Fruit fly (Drosophila melanogaster): ENCODE results near the gene CG7800.

The CG7800 gene

dm6 chr3R:8176058-8176673 lies 41.6 kb upstream of the CG7800 start (continued):
- TF ChIP-seq ftz-f1 (GFP tag; optimal IDR thresholded peaks at IDR 0.05) (no peak), CG18262 (tag; optimal IDR thresholded peaks at IDR 0.05) (no peak), D19A (tag; optimal IDR thresholded peaks at IDR 0.05) (peak; percentile 57), oc (tag; optimal IDR thresholded peaks at IDR 0.05) (no peak), CG7271 (tag; optimal IDR thresholded peaks at IDR 0.05) (no peak), grau (tag; optimal IDR thresholded peaks at IDR 0.05) (peak; percentile 22), CG5245 (GFP tag; optimal IDR thresholded peaks at IDR 0.05) (no peak), abd-A (tag; optimal IDR thresholded peaks at IDR 0.05) (no peak), ci (GFP tag; IDR thresholded peaks at IDR 0.05) (no peak), CG8290 (GFP tag; optimal IDR thresholded peaks at IDR 0.05) (no peak), CG8290 (tag; optimal IDR thresholded peaks at IDR 0.05) (no peak), wdn (GFP tag; IDR thresholded peaks at IDR 0.05) (no peak), Mes4 (GFP tag; optimal IDR thresholded peaks at IDR 0.05) (no peak), cato (GFP tag; optimal IDR thresholded peaks at IDR 0.05; ENCODE audit: borderline replicate concordance) (no peak), ap (GFP tag; IDR thresholded peaks at IDR 0.05) (no peak), CG31224 (GFP tag; IDR thresholded peaks at IDR 0.05) (no peak), sna (GFP tag; IDR thresholded peaks at IDR 0.05; ENCODE audit: partially characterized antibody) (no peak), H2.0 (GFP tag; IDR thresholded peaks at IDR 0.05) (no peak), CG12744 (GFP tag; optimal IDR thresholded peaks at IDR 0.05) (no peak), Drgx (GFP tag; IDR thresholded peaks at IDR 0.05) (no peak), CG11456 (GFP tag; IDR thresholded peaks at IDR 0.05) (no peak), CG6765 (GFP tag; optimal IDR thresholded peaks at IDR 0.05) (no peak), HHEX (GFP tag; optimal IDR thresholded peaks at IDR 0.05) (no peak), Nf-YC (tag; optimal IDR thresholded peaks at IDR 0.05) (peak; percentile 81), pan (optimal IDR thresholded peaks at IDR 0.05) (no peak), pan (GFP tag; optimal IDR thresholded peaks at IDR 0.05 in 1 of 2, IDR thresholded peaks at IDR 0.05 in 1 of 2) (no peak), CG5953 (GFP tag; IDR thresholded peaks at IDR 0.05) (no peak), Fer2 (tag; optimal IDR thresholded peaks at IDR 0.05) (no peak), Dek (tag; optimal IDR thresholded peaks at IDR 0.05) (no peak), CG6654 (GFP tag; optimal IDR thresholded peaks at IDR 0.05) (no peak), Hsf (GFP tag; optimal IDR thresholded peaks at IDR 0.05) (no peak), ems (GFP tag; optimal IDR thresholded peaks at IDR 0.05) (no peak), Lhr (GFP tag; optimal IDR thresholded peaks at IDR 0.05) (no peak), luna (GFP tag; optimal IDR thresholded peaks at IDR 0.05) (no peak), Atf-2 (GFP tag; optimal IDR thresholded peaks at IDR 0.05) (no peak), CG14014 (GFP tag; IDR thresholded peaks at IDR 0.05) (no peak), Pdp1 (GFP tag; optimal IDR thresholded peaks at IDR 0.05) (peak in 1 of 2 experiments; percentile 5), Atf6 (GFP tag; IDR thresholded peaks at IDR 0.05) (no peak), cas (GFP tag; IDR thresholded peaks at IDR 0.05) (no peak), CG14860 (GFP tag; IDR thresholded peaks at IDR 0.05; ENCODE audit: partially characterized antibody) (no peak), Dp (GFP tag; optimal IDR thresholded peaks at IDR 0.05) (no peak), mirr (GFP tag; optimal IDR thresholded peaks at IDR 0.05) (no peak), Mrtf (GFP tag; IDR thresholded peaks at IDR 0.05) (no peak), MESR4 (GFP tag; optimal IDR thresholded peaks at IDR 0.05) (no peak), sc (optimal IDR thresholded peaks at IDR 0.05) (no peak), sc (GFP tag; optimal IDR thresholded peaks at IDR 0.05) (no peak), CG17359 (tag; optimal IDR thresholded peaks at IDR 0.05) (no peak), lbe (GFP tag; optimal IDR thresholded peaks at IDR 0.05) (no peak), NC2α (GFP tag; optimal IDR thresholded peaks at IDR 0.05) (no peak), klu (GFP tag; IDR thresholded peaks at IDR 0.05) (no peak), CG4360 (GFP tag; IDR thresholded peaks at IDR 0.05) (no peak), hb (GFP tag; IDR thresholded peaks at IDR 0.05; ENCODE audit: partially characterized antibody) (no peak)

Data from whole organism, embryonic.